Worm (Caenorhabditis elegans): Measurements from ENCODE around the gene srw-83.

ce11 chrV:18424471-18424870, 1.9 kb upstream of the srw-83 start, which contains the start of gene ZK262.4:
- no peak for TF ChIP-seq elt-3 (tag; optimal IDR thresholded peaks at IDR 0.05)
- TF ChIP-seq mep-1 (tag; optimal IDR thresholded peaks at IDR 0.05), result no peak
- no peak for TF ChIP-seq pha-4 (tag; optimal IDR thresholded peaks at IDR 0.05)
- TF ChIP-seq nhr-12 (tag; optimal IDR thresholded peaks at IDR 0.05), result no peak

All from whole organism, mixed stage, embryonic.